Worm (Caenorhabditis elegans) whole organism, L4 larva: ENCODE data around the gene tsp-13.

ENCODE experiments used
- F49E8.2 ChIP-seq: sonication (generic microtip); optimal IDR thresholded peaks from 2 replicates; lab custom pipeline; 2016; ENCODE audit warnings: missing compliant biosample characterization, mild to moderate bottlenecking, missing genetic modification characterization, borderline replicate concordance
- aha-1 ChIP-seq: fragments of 150-350 bp; peaks from one replicate; lab custom pipeline; 2014; ENCODE audit warnings: missing biosample characterization, missing genetic modification characterization
- ceh-82 ChIP-seq: sonication (generic microtip); optimal IDR thresholded peaks from 2 replicates; lab custom pipeline; 2017; ENCODE audit warnings: missing biosample characterization, missing genetic modification characterization
- fos-1 ChIP-seq: fragments of 150-350 bp; optimal IDR thresholded peaks from 2 replicates; lab custom pipeline; 2014; ENCODE audit warnings: missing biosample characterization, missing genetic modification characterization
- mdl-1 ChIP-seq, 2 experiments: fragments of 150-350 bp in 1 of 2; sonication (generic microtip) in 1 of 2; optimal IDR thresholded peaks; 2 replicates each; lab custom pipeline; 2014 to 2017; ENCODE audit warnings: missing biosample characterization in 2 of 2, missing genetic modification characterization in 2 of 2
- nhr-10 ChIP-seq: fragments of 150-350 bp; optimal IDR thresholded peaks from 2 replicates; lab custom pipeline; 2014; ENCODE audit warnings: missing biosample characterization, missing genetic modification characterization
- nhr-237 ChIP-seq: sonication (generic microtip); optimal IDR thresholded peaks from 2 replicates; lab custom pipeline; 2017; ENCODE audit warnings: missing biosample characterization, missing genetic modification characterization
- nhr-28 ChIP-seq: fragments of 150-350 bp; optimal IDR thresholded peaks from 2 replicates; lab custom pipeline; 2014; ENCODE audit warnings: missing biosample characterization, missing genetic modification characterization
- nhr-42 ChIP-seq: fragments of 200-800 bp; sonication (Bioruptor generic); IDR thresholded peaks from 2 replicates; pipeline ENCODE4 v1.3.6; 2022; ENCODE audit warnings: missing genetic modification characterization, missing compliant biosample characterization
- pha-4 ChIP-seq, 2 experiments: fragments of 150-350 bp in 1 of 2; fragments of 200-800 bp in 1 of 2; sonication (Bioruptor generic) in 1 of 2; IDR thresholded peaks in 1 of 2; optimal IDR thresholded peaks in 1 of 2; 2 replicates each; pipeline versions ENCODE4 v1.3.6 to Lab custom; 2014 to 2022; ENCODE audit warnings: missing genetic modification characterization in 2 of 2, missing genetic modification reagents in 2 of 2, missing biosample characterization in 1 of 2, missing compliant biosample characterization in 1 of 2
- unc-62 ChIP-seq, 3 experiments: fragments of 150-350 bp in 1 of 3; sonication (generic microtip); optimal IDR thresholded peaks in 2 of 3; peaks in 1 of 3; 1 replicate in 1 of 3; 2 replicates in 2 of 3; lab custom pipeline; 2014 to 2017; ENCODE audit warnings: missing biosample characterization in 3 of 3, missing genetic modification characterization in 3 of 3, missing genetic modification reagents in 3 of 3, missing genotype in 1 of 3

ce11 chrV:19181684-19182083, 27.8 kb downstream of the tsp-13 start:
- TF ChIP-seq F49E8.2 (tag; lab: Kevin White, UChicago) (no peak), fos-1 (tag; lab: Kevin White, UChicago) (no peak), aha-1 (tag; lab: Kevin White, UChicago) (no peak), pha-4 (GFP tag; IDR thresholded peaks at IDR 0.05; lab: Robert Waterston, UW) (no peak), pha-4 (tag; optimal IDR thresholded peaks at IDR 0.05; lab: Kevin White, UChicago) (no peak), mdl-1 (tag; optimal IDR thresholded peaks at IDR 0.05; lab: Kevin White, UChicago) (no peak), nhr-10 (tag; lab: Kevin White, UChicago) (no peak), nhr-42 (GFP tag; lab: Robert Waterston, UW) (no peak), nhr-237 (no peak), nhr-28 (tag; lab: Kevin White, UChicago) (no peak), ceh-82 (no peak), unc-62 (GFP tag; optimal IDR thresholded peaks at IDR 0.05 in 1 of 2; lab: Kevin White, UChicago) (no peak), unc-62 (tag; optimal IDR thresholded peaks at IDR 0.05; lab: Kevin White, UChicago) (no peak)
